Fruit fly (Drosophila melanogaster) whole organism, adult: ENCODE data around the gene HDAC11.

Source experiments
- CG11617 ChIP-seq: fragments of 200-800 bp; sonication (Bioruptor generic); optimal IDR thresholded peaks from 2 replicates; lab custom pipeline; 2017; ENCODE audit warnings: mild to moderate bottlenecking, missing biosample characterization, missing genetic modification reagents, missing genetic modification characterization
- CG12768 ChIP-seq: fragments of 200-800 bp; sonication (Bioruptor generic); optimal IDR thresholded peaks from 2 replicates; lab custom pipeline; 2017; ENCODE audit warnings: missing biosample characterization, missing genetic modification characterization, mild to moderate bottlenecking, moderate library complexity, missing genetic modification reagents
- CG14711 ChIP-seq: fragments of 200-800 bp; sonication (Bioruptor generic); optimal IDR thresholded peaks from 2 replicates; lab custom pipeline; 2018; ENCODE audit warnings: missing biosample characterization, mild to moderate bottlenecking, missing genetic modification characterization, moderate library complexity
- CG1620 ChIP-seq: fragments of 200-800 bp; sonication (Bioruptor generic); optimal IDR thresholded peaks from 2 replicates; lab custom pipeline; 2016; ENCODE audit warnings: missing biosample characterization, missing genetic modification characterization
- CG33017 ChIP-seq: fragments of 200-800 bp; sonication (Bioruptor generic); optimal IDR thresholded peaks from 2 replicates; lab custom pipeline; 2018; ENCODE audit warnings: missing biosample characterization, mild to moderate bottlenecking, missing genetic modification characterization, moderate library complexity
- CG5204 ChIP-seq: fragments of 200-800 bp; sonication (Bioruptor generic); optimal IDR thresholded peaks from 2 replicates; lab custom pipeline; 2016; ENCODE audit warnings: missing biosample characterization, missing genetic modification characterization
- CG7045 ChIP-seq: fragments of 200-800 bp; sonication (Bioruptor generic); optimal IDR thresholded peaks from 2 replicates; lab custom pipeline; 2017; ENCODE audit warnings: missing biosample characterization, mild to moderate bottlenecking, missing genetic modification characterization
- CG7101 ChIP-seq: fragments of 200-800 bp; sonication (Bioruptor generic); optimal IDR thresholded peaks from 2 replicates; lab custom pipeline; 2018; ENCODE audit warnings: missing biosample characterization, mild to moderate bottlenecking, missing genetic modification characterization, moderate library complexity
- Clk ChIP-seq: fragments of 200-800 bp; sonication (Bioruptor generic); optimal IDR thresholded peaks from 2 replicates; lab custom pipeline; 2017; ENCODE audit warnings: missing biosample characterization, missing genetic modification characterization
- Crg-1 ChIP-seq: fragments of 200-800 bp; sonication (Bioruptor generic); optimal IDR thresholded peaks from 2 replicates; lab custom pipeline; 2016; ENCODE audit warnings: missing biosample characterization, missing genetic modification characterization
- Hr96 ChIP-seq: fragments of 200-800 bp; sonication (Bioruptor generic); optimal IDR thresholded peaks from 2 replicates; lab custom pipeline; 2016; ENCODE audit warnings: missing biosample characterization, missing genetic modification characterization
- Mnt ChIP-seq: fragments of 200-800 bp; sonication (Bioruptor generic); optimal IDR thresholded peaks from 2 replicates; lab custom pipeline; 2016; ENCODE audit warnings: missing biosample characterization, mild to moderate bottlenecking, missing genetic modification characterization
- bab1 ChIP-seq: fragments of 200-800 bp; sonication (Bioruptor generic); optimal IDR thresholded peaks from 3 replicates; lab custom pipeline; 2019; ENCODE audit warnings: missing biosample characterization, mild to moderate bottlenecking, missing genetic modification characterization, moderate library complexity
- cic ChIP-seq: fragments of 200-800 bp; sonication (Bioruptor generic); optimal IDR thresholded peaks from 2 replicates; lab custom pipeline; 2017; ENCODE audit warnings: missing biosample characterization, mild to moderate bottlenecking, missing genetic modification characterization, moderate library complexity
- cnc ChIP-seq, 2 experiments: fragments of >200 bp; optimal IDR thresholded peaks; 2 replicates each; lab custom pipeline; 2017
- kay ChIP-seq: fragments of 200-800 bp; sonication (Bioruptor generic); peaks from one replicate; lab custom pipeline; 2016; ENCODE audit warnings: missing biosample characterization, missing genetic modification characterization, borderline replicate concordance
- ovo ChIP-seq: fragments of 200-800 bp; sonication (Bioruptor generic); optimal IDR thresholded peaks from 2 replicates; lab custom pipeline; 2016; ENCODE audit warnings: missing biosample characterization, missing genetic modification characterization
- pad ChIP-seq: fragments of 200-800 bp; sonication (Bioruptor generic); optimal IDR thresholded peaks from 3 replicates; lab custom pipeline; 2017; ENCODE audit warnings: missing biosample characterization, missing genetic modification characterization, mild to moderate bottlenecking, moderate library complexity, missing genetic modification reagents
- tj ChIP-seq: fragments of 200-800 bp; sonication (Bioruptor generic); optimal IDR thresholded peaks from 3 replicates; lab custom pipeline; 2017; ENCODE audit warnings: missing biosample characterization, mild to moderate bottlenecking, missing genetic modification characterization, moderate library complexity
- toe ChIP-seq: fragments of 200-800 bp; sonication (Bioruptor generic); optimal IDR thresholded peaks from 2 replicates; lab custom pipeline; 2016; ENCODE audit warnings: missing biosample characterization, missing genetic modification characterization

The HDAC11 gene

DNA sequence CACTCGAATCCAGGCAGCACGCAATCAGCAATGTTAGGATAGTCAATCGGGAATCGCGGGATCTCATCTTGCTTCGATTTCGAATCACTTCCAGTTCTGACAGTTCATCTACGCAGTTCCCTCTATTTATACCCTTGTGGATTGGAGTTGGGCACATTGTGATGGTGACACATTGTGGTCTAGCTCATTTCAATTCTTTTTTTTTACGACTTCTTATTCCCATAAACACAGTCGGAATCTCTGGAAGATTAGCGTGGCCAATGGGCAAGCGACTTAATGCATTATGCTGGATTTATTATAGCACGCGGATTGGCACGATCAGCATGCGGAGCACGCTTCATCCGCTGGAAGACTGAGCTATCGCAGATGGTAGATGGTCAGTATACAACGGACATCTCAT is 6.0 kb upstream of the HDAC11 start, which contains the start of gene CG13640:
TSS of gene CG13640 (minus strand) at position 101 of the 400 bp plus-strand sequence.
- TF ChIP-seq CG5204 (no peak), CG7045 (no peak), CG1620 (no peak), cnc (optimal IDR thresholded peaks at IDR 0.05; lab: Kevin White, UChicago) (no peak), Hr96 (GFP tag; lab: Kevin White, UChicago) (no peak), Clk (GFP tag; lab: Kevin White, UChicago) (no peak), Crg-1 (GFP tag; lab: Kevin White, UChicago) (no peak), CG33017 (no peak), bab1 (GFP tag; lab: Kevin White, UChicago) (no peak), toe (GFP tag; lab: Kevin White, UChicago) (no peak), cic (GFP tag; lab: Kevin White, UChicago) (no peak), CG7101 (tag; lab: Kevin White, UChicago) (no peak), Mnt (GFP tag; lab: Kevin White, UChicago) (no peak), CG12768 (GFP tag; lab: Kevin White, UChicago) (no peak)

dm6 chr3R:24860316-24860826 is 4.3 kb upstream of the HDAC11 start, which contains the start of gene CG13639:
Gene CG13639, minus strand, starts transcription at chr3R:24860366.
- TF ChIP-seq kay (GFP tag; lab: Kevin White, UChicago): no peak
- TF ChIP-seq tj (GFP tag; lab: Kevin White, UChicago): no peak
- TF ChIP-seq cnc (optimal IDR thresholded peaks at IDR 0.05; lab: Kevin White, UChicago): peak in 1 of 2 experiments; percentile 42
- TF ChIP-seq ovo (GFP tag; lab: Kevin White, UChicago): peak; percentile 48

DNA sequence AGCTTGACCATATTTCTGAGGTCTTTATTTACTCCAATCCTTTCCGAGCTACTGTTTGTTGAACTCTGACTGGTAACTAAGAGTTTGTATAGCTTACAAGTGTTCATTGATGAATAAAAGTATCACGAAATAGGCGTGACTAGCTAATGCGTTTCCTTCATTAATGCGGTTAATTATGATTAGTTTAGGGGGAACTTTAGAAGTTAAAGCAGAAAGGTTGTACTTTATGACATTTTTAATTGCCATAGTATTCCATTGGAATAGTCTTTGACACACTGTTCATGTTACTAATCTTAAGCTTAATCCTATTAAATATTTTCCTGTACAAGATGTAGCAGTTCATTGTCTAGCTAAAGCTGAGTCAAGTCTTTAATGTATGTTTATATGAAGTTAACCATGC is 3.7 kb upstream of the HDAC11 start, which contains the start of gene ppk22:
TSS of gene ppk22 (minus strand) at position 101 of the 400 bp plus-strand sequence.
- TF ChIP-seq pad (GFP tag; lab: Kevin White, UChicago): no peak
- TF ChIP-seq CG11617 (GFP tag; lab: Kevin White, UChicago): no peak
- TF ChIP-seq Crg-1 (GFP tag; lab: Kevin White, UChicago): no peak
- TF ChIP-seq cnc (optimal IDR thresholded peaks at IDR 0.05; lab: Kevin White, UChicago): no peak
- TF ChIP-seq CG5204: no peak
- no peak for TF ChIP-seq Mnt (GFP tag; lab: Kevin White, UChicago)
- TF ChIP-seq tj (GFP tag; lab: Kevin White, UChicago): no peak
- TF ChIP-seq Clk (GFP tag; lab: Kevin White, UChicago): no peak
- no peak for TF ChIP-seq kay (GFP tag; lab: Kevin White, UChicago)

DNA sequence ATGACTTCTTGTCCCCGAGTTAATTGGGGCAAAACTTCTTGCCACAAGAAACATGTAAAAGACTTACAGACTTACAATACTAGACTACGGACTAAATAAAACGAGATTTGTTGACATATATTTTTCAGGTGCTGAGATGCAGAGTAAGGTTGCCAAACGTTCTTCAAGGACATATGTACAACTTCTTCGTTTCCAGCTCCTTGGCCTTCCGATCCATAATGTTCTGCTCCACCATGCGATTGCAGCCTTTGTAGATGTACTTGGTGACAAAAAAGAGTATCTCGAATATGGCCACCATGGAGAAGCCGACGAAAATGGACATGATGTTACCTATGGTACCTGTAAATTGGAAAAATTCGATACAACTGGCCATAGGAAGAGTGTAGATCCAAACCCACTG is 1.4 kb upstream of the HDAC11 start, which contains the start of gene CAH4:
TSS of gene CAH4 (minus strand) at position 101 of the 400 bp plus-strand sequence.
- TF ChIP-seq CG33017 (no peak), CG1620 (no peak), Mnt (GFP tag; lab: Kevin White, UChicago) (no peak), CG11617 (GFP tag; lab: Kevin White, UChicago) (no peak), Clk (GFP tag; lab: Kevin White, UChicago) (no peak), CG7045 (no peak), CG5204 (no peak), CG14711 (tag; lab: Kevin White, UChicago) (no peak), pad (GFP tag; lab: Kevin White, UChicago) (no peak), CG7101 (tag; lab: Kevin White, UChicago) (no peak)

dm6 chr3R:24851429-24851828 is 4.6 kb downstream of the HDAC11 start, which contains the start of gene Nct:
Gene Nct, plus strand, starts transcription at chr3R:24851601.
- no peak for TF ChIP-seq cic (GFP tag; lab: Kevin White, UChicago)
- no peak for TF ChIP-seq pad (GFP tag; lab: Kevin White, UChicago)
- TF ChIP-seq cnc (optimal IDR thresholded peaks at IDR 0.05; lab: Kevin White, UChicago): peak in 1 of 2 experiments; percentile 28
- TF ChIP-seq Clk (GFP tag; lab: Kevin White, UChicago): no peak
- no peak for TF ChIP-seq CG12768 (GFP tag; lab: Kevin White, UChicago)
- no peak for TF ChIP-seq kay (GFP tag; lab: Kevin White, UChicago)
- no peak for TF ChIP-seq CG11617 (GFP tag; lab: Kevin White, UChicago)

- TF ChIP-seq Crg-1 (GFP tag; lab: Kevin White, UChicago): peak; percentile 98
- TF ChIP-seq toe (GFP tag; lab: Kevin White, UChicago): peak; percentile 80
- no peak for TF ChIP-seq cnc (optimal IDR thresholded peaks at IDR 0.05; lab: Kevin White, UChicago)
- peak; percentile 88 for TF ChIP-seq pad (GFP tag; lab: Kevin White, UChicago)
- TF ChIP-seq CG14711 (tag; lab: Kevin White, UChicago): peak; percentile 77
- peak; percentile 97 for TF ChIP-seq Mnt (GFP tag; lab: Kevin White, UChicago)
- peak; percentile 67 for TF ChIP-seq Clk (GFP tag; lab: Kevin White, UChicago)
- TF ChIP-seq CG11617 (GFP tag; lab: Kevin White, UChicago): peak; percentile 41
- TF ChIP-seq CG33017: peak; percentile 60
- no peak for TF ChIP-seq tj (GFP tag; lab: Kevin White, UChicago)
- TF ChIP-seq CG7045: peak; percentile 71
- peak; percentile 72 for TF ChIP-seq ovo (GFP tag; lab: Kevin White, UChicago)
- peak; percentile 91 for TF ChIP-seq CG7101 (tag; lab: Kevin White, UChicago)
- TF ChIP-seq CG1620: peak; percentile 97
- peak; percentile 75 for TF ChIP-seq bab1 (GFP tag; lab: Kevin White, UChicago)
- TF ChIP-seq cic (GFP tag; lab: Kevin White, UChicago): peak; percentile 43
- TF ChIP-seq CG12768 (GFP tag; lab: Kevin White, UChicago): peak; percentile 79
- TF ChIP-seq Hr96 (GFP tag; lab: Kevin White, UChicago): peak; percentile 76
- TF ChIP-seq kay (GFP tag; lab: Kevin White, UChicago): no peak
- peak; percentile 77 for TF ChIP-seq CG5204
Measured at dm6 chr3R:24850420-24850819, 5.6 kb downstream of the HDAC11 start, which contains the start of gene CG7006. Gene CG7006, plus strand, starts transcription at chr3R:24850627.
